Worm (Caenorhabditis elegans) whole organism, L1 larva: Measurements from ENCODE around the gene D1054.10.

ENCODE experiments used
- C16A3.4 ChIP-seq: fragments of 150-350 bp; optimal IDR thresholded peaks from 2 replicates; lab custom pipeline; 2014; ENCODE audit warnings: missing biosample characterization, missing genetic modification characterization
- C34B4.2 ChIP-seq: sonication (generic microtip); optimal IDR thresholded peaks from 2 replicates; lab custom pipeline; 2017; ENCODE audit warnings: mild to moderate bottlenecking, missing genetic modification characterization, missing compliant biosample characterization
- F16B12.6 ChIP-seq: fragments of 150-350 bp; optimal IDR thresholded peaks from 2 replicates; lab custom pipeline; 2014; ENCODE audit warnings: missing biosample characterization, missing genetic modification characterization
- alr-1 ChIP-seq: fragments of 200-800 bp; sonication (Bioruptor generic); optimal IDR thresholded peaks from 2 replicates; lab custom pipeline; 2018; ENCODE audit warnings: borderline replicate concordance, mild to moderate bottlenecking, missing genetic modification characterization, missing compliant biosample characterization
- blmp-1 ChIP-seq: fragments of 150-350 bp; optimal IDR thresholded peaks from 2 replicates; lab custom pipeline; 2014; ENCODE audit warnings: missing biosample characterization, missing genetic modification characterization
- ceh-63 ChIP-seq: fragments of 200-800 bp; sonication (Bioruptor generic); optimal IDR thresholded peaks from 2 replicates; lab custom pipeline; 2018; ENCODE audit warnings: mild to moderate bottlenecking, missing genetic modification characterization, missing compliant biosample characterization
- ceh-88 ChIP-seq: fragments of 200-800 bp; sonication (Bioruptor generic); IDR thresholded peaks from 2 replicates; pipeline ENCODE4 v1.3.6; 2022; ENCODE audit warnings: missing genetic modification characterization, missing compliant biosample characterization
- dpl-1 ChIP-seq, 3 experiments: fragments of 150-350 bp in 2 of 3; sonication (generic microtip) in 1 of 3; optimal IDR thresholded peaks; 2 replicates each; lab custom pipeline; 2014 to 2017; ENCODE audit warnings: missing biosample characterization in 3 of 3, missing genetic modification characterization in 3 of 3, missing genetic modification reagents in 3 of 3
- efl-3 ChIP-seq: fragments of 200-800 bp; sonication (Bioruptor generic); optimal IDR thresholded peaks from 2 replicates; lab custom pipeline; 2018; ENCODE audit warnings: mild to moderate bottlenecking, missing genetic modification characterization, missing compliant biosample characterization
- egl-13 ChIP-seq: sonication (generic microtip); optimal IDR thresholded peaks from 2 replicates; lab custom pipeline; 2016; ENCODE audit warnings: missing genotype, missing genetic modification reagents, missing genetic modification characterization, missing compliant biosample characterization
- egl-27 ChIP-seq, 2 experiments: fragments of 150-350 bp in 1 of 2; sonication (generic microtip); optimal IDR thresholded peaks; 3 replicates each; lab custom pipeline; 2017 to 2018; ENCODE audit warnings: missing biosample characterization in 2 of 2, missing genetic modification characterization in 2 of 2, missing genetic modification reagents in 2 of 2
- elt-2 ChIP-seq: sonication (generic microtip); optimal IDR thresholded peaks from 2 replicates; lab custom pipeline; 2016; ENCODE audit warnings: missing genetic modification characterization, mild to moderate bottlenecking, inconsistent platforms, missing compliant biosample characterization, missing genetic modification reagents
- elt-3 ChIP-seq, 6 experiments: fragments of 150-350 bp in 1 of 6; sonication (generic microtip); optimal IDR thresholded peaks; 2 replicates each; lab custom pipeline; 2017 to 2018; ENCODE audit warnings: missing biosample characterization in 6 of 6, missing genetic modification characterization in 6 of 6, inconsistent platforms in 1 of 6
- fkh-10 ChIP-seq: sonication (generic microtip); optimal IDR thresholded peaks from 2 replicates; lab custom pipeline; 2017; ENCODE audit warnings: missing biosample characterization, missing genetic modification reagents, missing genetic modification characterization
- hlh-17 ChIP-seq: fragments of 200-800 bp; sonication (Bioruptor generic); optimal IDR thresholded peaks from 2 replicates; lab custom pipeline; 2018; ENCODE audit warnings: missing genetic modification characterization, mild to moderate bottlenecking, missing compliant biosample characterization, moderate library complexity, borderline replicate concordance
- hlh-4 ChIP-seq: sonication (generic microtip); optimal IDR thresholded peaks from 2 replicates; lab custom pipeline; 2016; ENCODE audit warnings: mild to moderate bottlenecking, missing genetic modification characterization, missing compliant biosample characterization
- irx-1 ChIP-seq: sonication (generic microtip); optimal IDR thresholded peaks from 2 replicates; lab custom pipeline; 2016; ENCODE audit warnings: missing genetic modification characterization, missing compliant biosample characterization
- jun-1 ChIP-seq: fragments of 150-350 bp; optimal IDR thresholded peaks from 2 replicates; lab custom pipeline; 2014; ENCODE audit warnings: missing biosample characterization, missing genetic modification reagents, missing genetic modification characterization
- lin-14 ChIP-seq: fragments of 200-800 bp; sonication (Bioruptor generic); optimal IDR thresholded peaks from 2 replicates; lab custom pipeline; 2018; ENCODE audit warnings: mild to moderate bottlenecking, missing genetic modification characterization, moderate library complexity, missing compliant biosample characterization
- lin-35 ChIP-seq, 2 experiments: fragments of 150-350 bp; optimal IDR thresholded peaks; 2 replicates each; lab custom pipeline; 2014; ENCODE audit warnings: missing biosample characterization in 2 of 2, missing genetic modification characterization in 2 of 2, missing genetic modification reagents in 2 of 2
- lir-3 ChIP-seq: sonication (generic microtip); optimal IDR thresholded peaks from 2 replicates; lab custom pipeline; 2016; ENCODE audit warnings: mild to moderate bottlenecking, missing genetic modification characterization, moderate library complexity, missing compliant biosample characterization; ENCODE audit not compliant: poor library complexity
- mdl-1 ChIP-seq, 2 experiments: fragments of 150-350 bp; optimal IDR thresholded peaks; 2 replicates each; lab custom pipeline; 2014 to 2017; ENCODE audit warnings: missing biosample characterization in 2 of 2, missing genetic modification characterization in 2 of 2, inconsistent platforms in 1 of 2
- mep-1 ChIP-seq: fragments of 150-350 bp; optimal IDR thresholded peaks from 2 replicates; lab custom pipeline; 2014; ENCODE audit warnings: missing biosample characterization, missing genetic modification characterization
- nhr-11 ChIP-seq: fragments of 150-350 bp; optimal IDR thresholded peaks from 2 replicates; lab custom pipeline; 2014; ENCODE audit warnings: missing biosample characterization, missing genetic modification characterization
- nhr-19 ChIP-seq: fragments of 200-800 bp; sonication (Bioruptor generic); conservative IDR thresholded peaks from 2 replicates; pipeline ENCODE4 v1.3.6; 2022; ENCODE audit warnings: missing genetic modification characterization, missing compliant biosample characterization
- nhr-47 ChIP-seq: sonication (generic microtip); optimal IDR thresholded peaks from 2 replicates; lab custom pipeline; 2016; ENCODE audit warnings: mild to moderate bottlenecking, missing genetic modification characterization, moderate library complexity, missing compliant biosample characterization
- nhr-84 ChIP-seq: sonication (generic microtip); optimal IDR thresholded peaks from 2 replicates; lab custom pipeline; 2017; ENCODE audit warnings: missing biosample characterization, missing genetic modification characterization
- pag-3 ChIP-seq: sonication (generic microtip); optimal IDR thresholded peaks from 2 replicates; lab custom pipeline; 2017; ENCODE audit warnings: missing genetic modification characterization, mild to moderate bottlenecking, missing compliant biosample characterization, antibody characterized with exemption, borderline replicate concordance; ENCODE audit not compliant: insufficient read depth
- pax-3 ChIP-seq: fragments of 200-800 bp; sonication (Bioruptor generic); optimal IDR thresholded peaks from 2 replicates; lab custom pipeline; 2018; ENCODE audit warnings: mild to moderate bottlenecking, missing genetic modification characterization, moderate library complexity, missing compliant biosample characterization
- sup-37 ChIP-seq: fragments of 200-800 bp; sonication (Bioruptor generic); optimal IDR thresholded peaks from 2 replicates; lab custom pipeline; 2018; ENCODE audit warnings: mild to moderate bottlenecking, missing genetic modification characterization, missing compliant biosample characterization
- unc-30 ChIP-seq: sonication (generic microtip); optimal IDR thresholded peaks from 2 replicates; lab custom pipeline; 2017; ENCODE audit warnings: missing biosample characterization, missing genetic modification characterization
- unc-86 ChIP-seq: sonication (generic microtip); optimal IDR thresholded peaks from 2 replicates; lab custom pipeline; 2016; ENCODE audit warnings: missing genetic modification characterization, missing compliant biosample characterization
- vab-15 ChIP-seq: sonication (generic microtip); optimal IDR thresholded peaks from 2 replicates; lab custom pipeline; 2017; ENCODE audit warnings: missing genotype, mild to moderate bottlenecking, missing genetic modification characterization, missing compliant biosample characterization
- zag-1 ChIP-seq: fragments of 150-350 bp; optimal IDR thresholded peaks from 2 replicates; lab custom pipeline; 2014; ENCODE audit warnings: missing biosample characterization, missing genetic modification characterization
- zip-4 ChIP-seq: fragments of 200-800 bp; sonication (Bioruptor generic); optimal IDR thresholded peaks from 2 replicates; lab custom pipeline; 2018; ENCODE audit warnings: mild to moderate bottlenecking, missing genetic modification characterization, moderate library complexity, missing compliant biosample characterization
- ztf-4 ChIP-seq: fragments of 150-350 bp; optimal IDR thresholded peaks from 2 replicates; lab custom pipeline; 2014; ENCODE audit warnings: missing biosample characterization, missing genetic modification characterization

D1054.10 gene

ce11 chrV:10792775-10793174 lies at the start of gene D1054.10:
TSS of gene D1054.10 (minus strand) at chrV:10792875.
- TF ChIP-seq egl-27 (tag; optimal IDR thresholded peaks at IDR 0.05; lab: Kevin White, UChicago) (no peak), alr-1 (tag; lab: Kevin White, UChicago) (no peak), nhr-19 (no peak), nhr-11 (no peak), irx-1 (tag; lab: Kevin White, UChicago) (no peak), hlh-17 (GFP tag; lab: Kevin White, UChicago) (no peak), pax-3 (tag; lab: Kevin White, UChicago) (no peak), blmp-1 (tag; lab: Kevin White, UChicago) (no peak), pag-3 (tag; lab: Kevin White, UChicago) (no peak), lin-35 (GFP tag; optimal IDR thresholded peaks at IDR 0.05; lab: Kevin White, UChicago) (no peak), ztf-4 (tag; lab: Kevin White, UChicago) (no peak), nhr-47 (tag; lab: Kevin White, UChicago) (no peak), F16B12.6 (no peak), egl-13 (tag; lab: Kevin White, UChicago) (no peak), mdl-1 (tag; optimal IDR thresholded peaks at IDR 0.05; lab: Kevin White, UChicago) (no peak)

DNA sequence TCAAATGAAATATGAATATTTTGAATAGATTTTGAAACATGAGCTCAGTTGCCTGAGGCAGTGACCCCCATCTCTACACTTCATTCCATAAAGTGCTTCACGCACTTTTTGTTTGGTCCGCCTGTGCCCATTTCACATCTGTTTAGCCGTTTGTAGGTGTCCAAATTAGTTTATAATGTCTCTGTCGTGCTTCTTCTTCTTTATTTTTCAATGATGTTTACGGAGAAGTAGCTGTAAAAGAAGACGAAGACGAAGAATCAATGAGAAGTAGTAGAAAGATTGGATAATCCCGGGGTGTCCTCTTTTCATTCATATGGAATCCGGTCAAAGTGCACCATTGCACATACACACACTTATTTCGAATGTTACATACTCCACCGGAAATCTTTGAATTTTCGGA lies 46.7 kb upstream of the D1054.10 start:
- no peak for TF ChIP-seq hlh-4 (tag; lab: Kevin White, UChicago)
- peak; percentile 8 for TF ChIP-seq lin-14

DNA sequence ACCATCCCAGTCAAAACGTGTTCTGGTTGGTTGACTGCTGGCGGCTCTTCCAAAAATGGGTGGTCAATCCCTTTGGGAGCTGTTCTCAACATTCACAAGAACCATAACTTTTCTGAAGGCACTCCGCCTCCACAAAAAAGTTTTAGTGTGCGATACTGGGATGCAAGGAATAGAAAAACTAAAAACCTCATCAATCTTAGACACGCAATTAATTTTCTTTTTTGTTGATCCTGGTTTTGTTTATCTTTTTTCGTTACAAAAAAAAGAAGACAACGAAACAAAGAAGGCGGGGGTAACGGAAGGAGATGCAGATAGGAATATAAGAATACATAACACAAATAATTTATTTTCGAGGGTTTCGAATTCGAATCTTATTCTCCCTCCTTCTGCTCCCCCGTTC lies 45.5 kb upstream of the D1054.10 start:
- TF ChIP-seq lin-14 = peak; percentile 27
- no peak for TF ChIP-seq jun-1 (tag; lab: Kevin White, UChicago)

- TF ChIP-seq mep-1 (tag; lab: Kevin White, UChicago) (peak; percentile 8), hlh-4 (tag; lab: Kevin White, UChicago) (no peak), fkh-10 (GFP tag; lab: Kevin White, UChicago) (peak; percentile 15), pax-3 (tag; lab: Kevin White, UChicago) (no peak), lin-14 (peak; percentile 62), ceh-88 (no peak), unc-30 (tag; lab: Kevin White, UChicago) (no peak), zip-4 (GFP tag; lab: Kevin White, UChicago) (no peak)
These were observed 42.1 kb upstream of the D1054.10 start for ce11 chrV:10834682-10835219.

ce11 chrV:10832862-10833261 lies 40.2 kb upstream of the D1054.10 start:
- TF ChIP-seq elt-3 (tag; optimal IDR thresholded peaks at IDR 0.05; lab: Kevin White, UChicago) = no peak
- no peak for TF ChIP-seq efl-3 (GFP tag; lab: Kevin White, UChicago)
- TF ChIP-seq vab-15 = no peak
- no peak for TF ChIP-seq egl-13 (tag; lab: Kevin White, UChicago)
- no peak for TF ChIP-seq nhr-11
- TF ChIP-seq blmp-1 (tag; lab: Kevin White, UChicago) = no peak
- TF ChIP-seq zag-1 (tag; lab: Kevin White, UChicago) = no peak
- no peak for TF ChIP-seq ztf-4 (tag; lab: Kevin White, UChicago)
- no peak for TF ChIP-seq C34B4.2 (tag; lab: Kevin White, UChicago)
- TF ChIP-seq lin-35 (GFP tag; optimal IDR thresholded peaks at IDR 0.05; lab: Kevin White, UChicago) = no peak
- TF ChIP-seq sup-37 (GFP tag; lab: Kevin White, UChicago) = no peak
- no peak for TF ChIP-seq ceh-63
- TF ChIP-seq unc-86 (tag; lab: Kevin White, UChicago) = no peak
- TF ChIP-seq C16A3.4 (tag; lab: Kevin White, UChicago) = no peak
- TF ChIP-seq F16B12.6 = no peak
- TF ChIP-seq dpl-1 (GFP tag; optimal IDR thresholded peaks at IDR 0.05; lab: Kevin White, UChicago) = no peak
- no peak for TF ChIP-seq elt-2 (tag; lab: Kevin White, UChicago)
- no peak for TF ChIP-seq lir-3 (tag; lab: Kevin White, UChicago)
- no peak for TF ChIP-seq nhr-84 (tag; lab: Kevin White, UChicago)
